Worm (Caenorhabditis elegans) whole organism, late embryonic: ENCODE data around the gene D2085.7.
A peak's percentile ranks its signal among the peaks of the same experiment; 100 is the strongest.

Source experiments
- C38D4.7 ChIP-seq: fragments of 200-800 bp; sonication (Bioruptor generic); optimal IDR thresholded peaks from 2 replicates; lab custom pipeline; 2018; ENCODE audit warnings: mild to moderate bottlenecking, missing genetic modification characterization, moderate library complexity, missing compliant biosample characterization
- ahr-1 ChIP-seq: sonication (generic microtip); optimal IDR thresholded peaks from 2 replicates; lab custom pipeline; 2016; ENCODE audit warnings: missing genetic modification characterization, missing compliant biosample characterization
- ceh-14 ChIP-seq: sonication (generic microtip); optimal IDR thresholded peaks from 2 replicates; lab custom pipeline; 2016; ENCODE audit warnings: missing genotype, missing genetic modification characterization, missing compliant biosample characterization
- ceh-22 ChIP-seq: sonication (generic microtip); optimal IDR thresholded peaks from 2 replicates; lab custom pipeline; 2017; ENCODE audit warnings: missing biosample characterization, missing genetic modification characterization
- ceh-34 ChIP-seq: sonication (generic microtip); optimal IDR thresholded peaks from 2 replicates; lab custom pipeline; 2016; ENCODE audit warnings: mild to moderate bottlenecking, missing genetic modification characterization, missing compliant biosample characterization
- ceh-45 ChIP-seq: fragments of 200-800 bp; sonication (Bioruptor generic); IDR thresholded peaks from 2 replicates; pipeline ENCODE4 v1.3.6; 2022; ENCODE audit warnings: missing genetic modification reagents, missing genetic modification characterization, missing compliant biosample characterization
- ceh-48 ChIP-seq: sonication (generic microtip); optimal IDR thresholded peaks from 2 replicates; lab custom pipeline; 2016; ENCODE audit warnings: missing genetic modification characterization, inconsistent platforms, missing compliant biosample characterization
- ceh-9 ChIP-seq: sonication (generic microtip); optimal IDR thresholded peaks from 2 replicates; lab custom pipeline; 2016; ENCODE audit warnings: mild to moderate bottlenecking, missing genetic modification characterization, inconsistent platforms, missing compliant biosample characterization
- dmd-4 ChIP-seq: sonication (generic microtip); optimal IDR thresholded peaks from 2 replicates; lab custom pipeline; 2016; ENCODE audit warnings: borderline replicate concordance, missing genetic modification characterization, missing compliant biosample characterization
- elt-2 ChIP-seq: sonication (generic microtip); optimal IDR thresholded peaks from 2 replicates; lab custom pipeline; 2016; ENCODE audit warnings: missing genetic modification reagents, missing genetic modification characterization, missing compliant biosample characterization
- ets-4 ChIP-seq: sonication (generic microtip); optimal IDR thresholded peaks from 2 replicates; lab custom pipeline; 2016; ENCODE audit warnings: missing genetic modification characterization, missing compliant biosample characterization
- fax-1 ChIP-seq: sonication (generic microtip); optimal IDR thresholded peaks from 2 replicates; lab custom pipeline; 2016; ENCODE audit warnings: missing genotype, missing genetic modification characterization, missing compliant biosample characterization
- fkh-10 ChIP-seq: fragments of 150-350 bp; optimal IDR thresholded peaks from 2 replicates; lab custom pipeline; 2014; ENCODE audit warnings: missing biosample characterization, missing genetic modification reagents, missing genetic modification characterization
- fkh-6 ChIP-seq: sonication (generic microtip); optimal IDR thresholded peaks from 2 replicates; lab custom pipeline; 2016; ENCODE audit warnings: missing genetic modification characterization, missing compliant biosample characterization
- hlh-15 ChIP-seq: sonication (generic microtip); optimal IDR thresholded peaks from 2 replicates; lab custom pipeline; 2016; ENCODE audit warnings: missing genetic modification characterization, missing compliant biosample characterization
- hlh-30 ChIP-seq: sonication (generic microtip); optimal IDR thresholded peaks from 2 replicates; lab custom pipeline; 2017; ENCODE audit warnings: antibody characterized with exemption, missing genetic modification characterization, missing compliant biosample characterization; ENCODE audit not compliant: insufficient read depth
- hlh-6 ChIP-seq: sonication (generic microtip); optimal IDR thresholded peaks from 2 replicates; lab custom pipeline; 2016; ENCODE audit warnings: missing genotype, missing genetic modification characterization, missing compliant biosample characterization
- lin-11 ChIP-seq: fragments of 200-800 bp; sonication (Bioruptor generic); optimal IDR thresholded peaks from 2 replicates; lab custom pipeline; 2018; ENCODE audit warnings: mild to moderate bottlenecking, missing genetic modification characterization, missing compliant biosample characterization
- mec-3 ChIP-seq: sonication (generic microtip); optimal IDR thresholded peaks from 2 replicates; lab custom pipeline; 2016; ENCODE audit warnings: borderline replicate concordance, missing genetic modification characterization, missing compliant biosample characterization
- nhr-232 ChIP-seq: sonication (generic microtip); optimal IDR thresholded peaks from 2 replicates; lab custom pipeline; 2016; ENCODE audit warnings: missing genetic modification characterization, missing compliant biosample characterization
- pag-3 ChIP-seq: sonication (generic microtip); optimal IDR thresholded peaks from 2 replicates; lab custom pipeline; 2016; ENCODE audit warnings: missing compliant biosample characterization, missing genetic modification characterization, borderline replicate concordance
- pat-9 ChIP-seq: fragments of 200-800 bp; sonication (Bioruptor generic); optimal IDR thresholded peaks from 2 replicates; lab custom pipeline; 2018; ENCODE audit warnings: mild to moderate bottlenecking, missing genetic modification characterization, moderate library complexity, missing compliant biosample characterization
- pha-2 ChIP-seq: sonication (generic microtip); optimal IDR thresholded peaks from 2 replicates; lab custom pipeline; 2017; ENCODE audit warnings: mild to moderate bottlenecking, missing genetic modification characterization, missing compliant biosample characterization
- pha-4 ChIP-seq: fragments of 150-350 bp; optimal IDR thresholded peaks from 2 replicates; lab custom pipeline; 2018; ENCODE audit warnings: missing biosample characterization, missing genetic modification reagents, missing genetic modification characterization
- pqm-1 ChIP-seq: sonication (generic microtip); optimal IDR thresholded peaks from 2 replicates; lab custom pipeline; 2016; ENCODE audit warnings: missing genetic modification characterization, missing compliant biosample characterization
- pros-1 ChIP-seq: fragments of 150-350 bp; optimal IDR thresholded peaks from 2 replicates; lab custom pipeline; 2014; ENCODE audit warnings: missing biosample characterization, missing genetic modification reagents, missing genetic modification characterization
- ref-2 ChIP-seq: sonication (generic microtip); optimal IDR thresholded peaks from 2 replicates; lab custom pipeline; 2016; ENCODE audit warnings: missing genetic modification characterization, missing compliant biosample characterization
- sox-4 ChIP-seq: sonication (generic microtip); optimal IDR thresholded peaks from 2 replicates; lab custom pipeline; 2017; ENCODE audit warnings: mild to moderate bottlenecking, missing genetic modification characterization, inconsistent platforms, missing compliant biosample characterization
- syd-9 ChIP-seq: sonication (generic microtip); optimal IDR thresholded peaks from 2 replicates; lab custom pipeline; 2016; ENCODE audit warnings: mild to moderate bottlenecking, missing genetic modification characterization, moderate library complexity, missing compliant biosample characterization
- tbx-7 ChIP-seq: sonication (generic microtip); optimal IDR thresholded peaks from 2 replicates; lab custom pipeline; 2016; ENCODE audit warnings: missing genotype, missing genetic modification characterization, missing compliant biosample characterization
- unc-42 ChIP-seq: sonication (generic microtip); optimal IDR thresholded peaks from 2 replicates; lab custom pipeline; 2016; ENCODE audit warnings: missing genotype, missing genetic modification characterization, missing compliant biosample characterization
- unc-86 ChIP-seq: sonication (generic microtip); optimal IDR thresholded peaks from 2 replicates; lab custom pipeline; 2016; ENCODE audit warnings: missing genetic modification characterization, missing compliant biosample characterization
- zip-5 ChIP-seq: sonication (generic microtip); optimal IDR thresholded peaks from 2 replicates; lab custom pipeline; 2016; ENCODE audit warnings: missing genetic modification characterization, missing compliant biosample characterization

D2085.7 gene

ce11 chrII:8650644-8651159 lies 9.5 kb downstream of the D2085.7 start, which contains the start of gene pyr-1:
Gene pyr-1 (plus strand): TSS chrII:8651109.
- no peak for TF ChIP-seq ceh-9 (tag; lab: Kevin White, UChicago)
- TF ChIP-seq pqm-1 (tag; lab: Kevin White, UChicago): no peak
- TF ChIP-seq mec-3 (tag; lab: Kevin White, UChicago): no peak
- TF ChIP-seq hlh-6 (tag; lab: Kevin White, UChicago): no peak
- TF ChIP-seq hlh-30 (tag; lab: Kevin White, UChicago): peak; percentile 45
- TF ChIP-seq, all 69 proteins: peak for 1

- TF ChIP-seq C38D4.7 (GFP tag; lab: Kevin White, UChicago) (no peak), unc-86 (tag; lab: Kevin White, UChicago) (no peak), zip-5 (tag; lab: Kevin White, UChicago) (no peak), pha-4 (tag; lab: Kevin White, UChicago) (no peak), hlh-15 (tag; lab: Kevin White, UChicago) (no peak), ets-4 (tag; lab: Kevin White, UChicago) (no peak), dmd-4 (tag; lab: Kevin White, UChicago) (no peak), pat-9 (tag; lab: Kevin White, UChicago) (no peak), fkh-6 (tag; lab: Kevin White, UChicago) (no peak), pros-1 (tag; lab: Kevin White, UChicago) (no peak)
Measured at ce11 chrII:8658835-8659234, 17.7 kb downstream of the D2085.7 start, which contains the start of gene atg-10. Gene atg-10 (plus strand): TSS chrII:8659135.

ce11 chrII:8661539-8661938 lies 20.4 kb downstream of the D2085.7 start, which contains the start of the genes piga-1 and eif-2Bepsilon:
Gene piga-1 (minus strand): TSS chrII:8661712.
Gene eif-2Bepsilon (plus strand): TSS chrII:8661869.
- no peak for TF ChIP-seq ceh-14 (tag; lab: Kevin White, UChicago)
- no peak for TF ChIP-seq fkh-10 (GFP tag; lab: Kevin White, UChicago)
- TF ChIP-seq ceh-48 (tag; lab: Kevin White, UChicago): peak; percentile 40
- no peak for TF ChIP-seq dmd-4 (tag; lab: Kevin White, UChicago)
- no peak for TF ChIP-seq elt-2 (tag; lab: Kevin White, UChicago)
- TF ChIP-seq unc-42: peak; percentile 0
- TF ChIP-seq nhr-232 (tag; lab: Kevin White, UChicago): no peak
- no peak for TF ChIP-seq tbx-7 (tag; lab: Kevin White, UChicago)
- TF ChIP-seq lin-11 (tag; lab: Kevin White, UChicago): no peak
- TF ChIP-seq syd-9 (tag; lab: Kevin White, UChicago): no peak
- TF ChIP-seq, all 69 proteins: peak for 2

- TF ChIP-seq ceh-45 (GFP tag; lab: Robert Waterston, UW) (no peak), hlh-30 (tag; lab: Kevin White, UChicago) (no peak), ahr-1 (no peak), sox-4 (tag; lab: Kevin White, UChicago) (no peak)
Measured at ce11 chrII:8664533-8664932, 23.4 kb downstream of the D2085.7 start, which contains the start of gene etc-1. Gene etc-1 (plus strand): TSS chrII:8664833.

- no peak for TF ChIP-seq ceh-34 (tag; lab: Kevin White, UChicago)
Measured at ce11 chrII:8668871-8669270, 27.7 kb downstream of the D2085.7 start.

ce11 chrII:8670835-8671234 lies 29.7 kb downstream of the D2085.7 start:
- TF ChIP-seq pqm-1 (tag; lab: Kevin White, UChicago) (no peak), fkh-6 (tag; lab: Kevin White, UChicago) (no peak), fax-1 (tag; lab: Kevin White, UChicago) (no peak), ref-2 (no peak), lin-11 (tag; lab: Kevin White, UChicago) (no peak), pag-3 (tag; lab: Kevin White, UChicago) (no peak), ceh-22 (tag; lab: Kevin White, UChicago) (no peak), ceh-34 (tag; lab: Kevin White, UChicago) (no peak), pha-2 (tag; lab: Kevin White, UChicago) (no peak)
